Fruit fly (Drosophila melanogaster): Measurements from ENCODE around the gene alt.

alt gene

dm6 chr3R:17684854-17685253 is 2.5 kb upstream of the alt start, which contains the start of the genes CG31251 and CG31360 (continued):
- TF ChIP-seq CG3163 (GFP tag; optimal IDR thresholded peaks at IDR 0.05): no peak
- TF ChIP-seq Hr51 (GFP tag; optimal IDR thresholded peaks at IDR 0.05): no peak
- TF ChIP-seq Med (GFP tag): peak; percentile 31
- no peak for TF ChIP-seq CG1233 (GFP tag; optimal IDR thresholded peaks at IDR 0.05)
- peak; percentile 28 for TF ChIP-seq CG30020 (tag; optimal IDR thresholded peaks at IDR 0.05)
- no peak for TF ChIP-seq CG3065 (GFP tag; optimal IDR thresholded peaks at IDR 0.05)
- TF ChIP-seq run (tag; optimal IDR thresholded peaks at IDR 0.05): no peak
- no peak for TF ChIP-seq gfzf (GFP tag; optimal IDR thresholded peaks at IDR 0.05)
- no peak for TF ChIP-seq Nf-YB (GFP tag; optimal IDR thresholded peaks at IDR 0.05)
- no peak for TF ChIP-seq jumu (GFP tag; optimal IDR thresholded peaks at IDR 0.05)
- TF ChIP-seq danr (GFP tag; IDR thresholded peaks at IDR 0.05): no peak
- no peak for TF ChIP-seq CG2199 (GFP tag; IDR thresholded peaks at IDR 0.05)
- TF ChIP-seq tap (tag; optimal IDR thresholded peaks at IDR 0.05): no peak
- peak; percentile 88 for TF ChIP-seq stwl (tag; optimal IDR thresholded peaks at IDR 0.05)
- TF ChIP-seq CG17912 (GFP tag; optimal IDR thresholded peaks at IDR 0.05): no peak
- TF ChIP-seq GATAe (GFP tag; conservative IDR thresholded peaks at IDR 0.05): no peak
- TF ChIP-seq CG18619 (GFP tag; optimal IDR thresholded peaks at IDR 0.05): no peak
- TF ChIP-seq ERR (GFP tag; optimal IDR thresholded peaks at IDR 0.05): no peak
- TF ChIP-seq Poxn (GFP tag; IDR thresholded peaks at IDR 0.05): no peak
- no peak for TF ChIP-seq lab (GFP tag; optimal IDR thresholded peaks at IDR 0.05)
- no peak for TF ChIP-seq repo (GFP tag; optimal IDR thresholded peaks at IDR 0.05)
- no peak for TF ChIP-seq vvl (GFP tag; IDR thresholded peaks at IDR 0.05)
- TF ChIP-seq CG9727 (GFP tag; optimal IDR thresholded peaks at IDR 0.05): no peak
- TF ChIP-seq shn (GFP tag; optimal IDR thresholded peaks at IDR 0.05): no peak
- no peak for TF ChIP-seq Vsx1 (GFP tag; optimal IDR thresholded peaks at IDR 0.05)
- no peak for TF ChIP-seq CG16815 (GFP tag; optimal IDR thresholded peaks at IDR 0.05)
- TF ChIP-seq CG18011 (GFP tag; optimal IDR thresholded peaks at IDR 0.05): no peak
- no peak for TF ChIP-seq Neu2 (GFP tag; optimal IDR thresholded peaks at IDR 0.05; ENCODE audit: borderline replicate concordance)
- TF ChIP-seq Deaf1 (tag; optimal IDR thresholded peaks at IDR 0.05): no peak
- TF ChIP-seq slbo (GFP tag; IDR thresholded peaks at IDR 0.05): no peak
- no peak for TF ChIP-seq Hand (GFP tag; optimal IDR thresholded peaks at IDR 0.05)
- no peak for TF ChIP-seq Dip3 (GFP tag; optimal IDR thresholded peaks at IDR 0.05)
- no peak for TF ChIP-seq Dfd (GFP tag; optimal IDR thresholded peaks at IDR 0.05)
- TF ChIP-seq H2.0 (GFP tag; IDR thresholded peaks at IDR 0.05): no peak
- TF ChIP-seq ham (GFP tag; IDR thresholded peaks at IDR 0.05): no peak
- no peak for TF ChIP-seq CG2678 (tag; optimal IDR thresholded peaks at IDR 0.05)
- no peak for TF ChIP-seq dpn (GFP tag; optimal IDR thresholded peaks at IDR 0.05)
- no peak for TF ChIP-seq dysf (GFP tag; IDR thresholded peaks at IDR 0.05)
- TF ChIP-seq CG4854 (GFP tag; optimal IDR thresholded peaks at IDR 0.05): no peak
- peak; percentile 37 for TF ChIP-seq CG14710 (tag; optimal IDR thresholded peaks at IDR 0.05)
- no peak for TF ChIP-seq CG11247 (GFP tag; IDR thresholded peaks at IDR 0.05)
- TF ChIP-seq Rx (GFP tag; IDR thresholded peaks at IDR 0.05): no peak
- TF ChIP-seq CG8478 (optimal IDR thresholded peaks at IDR 0.05): no peak
- TF ChIP-seq CG14667 (GFP tag; IDR thresholded peaks at IDR 0.05): no peak
- no peak for TF ChIP-seq CG32532 (GFP tag; IDR thresholded peaks at IDR 0.05)
- TF ChIP-seq CG34376 (GFP tag; optimal IDR thresholded peaks at IDR 0.05): no peak
- TF ChIP-seq CG6813 (GFP tag; optimal IDR thresholded peaks at IDR 0.05): no peak
- TF ChIP-seq lola (GFP tag; optimal IDR thresholded peaks at IDR 0.05): peak in 1 of 3 experiments; percentile 12
- no peak for TF ChIP-seq CG7357 (GFP tag; IDR thresholded peaks at IDR 0.05)
- no peak for TF ChIP-seq en (GFP tag; optimal IDR thresholded peaks at IDR 0.05)
- peak; percentile 25 for TF ChIP-seq nmo (GFP tag; optimal IDR thresholded peaks at IDR 0.05)
- TF ChIP-seq dmrt99B (tag; optimal IDR thresholded peaks at IDR 0.05): no peak
